Fruit fly (Drosophila melanogaster) whole organism, embryonic: Measurements from ENCODE around the gene CG4660.
A peak's percentile ranks its signal among the peaks of the same experiment; 100 is the strongest.

ENCODE experiments used
- B-H2 ChIP-seq: fragments of 200-800 bp; sonication (Bioruptor generic); optimal IDR thresholded peaks from 2 replicates; lab custom pipeline; 2018; ENCODE audit warnings: missing biosample characterization, mild to moderate bottlenecking, missing genetic modification characterization
- BtbVII ChIP-seq: fragments of 200-800 bp; sonication (Bioruptor generic); optimal IDR thresholded peaks from 3 replicates; lab custom pipeline; 2017; ENCODE audit warnings: missing biosample characterization, mild to moderate bottlenecking, missing genetic modification characterization
- CG10979 ChIP-seq: fragments of 200-800 bp; sonication (Bioruptor generic); optimal IDR thresholded peaks from 2 replicates; lab custom pipeline; 2018; ENCODE audit warnings: missing biosample characterization, mild to moderate bottlenecking, missing genetic modification characterization, moderate library complexity
- CG11456 ChIP-seq: fragments of 200-800 bp; sonication (Bioruptor generic); IDR thresholded peaks from 3 replicates; pipeline ENCODE4 v1.3.6; 2022; ENCODE audit warnings: missing biosample characterization, missing genetic modification characterization
- CG11696 ChIP-seq: fragments of 200-800 bp; sonication (Bioruptor generic); IDR thresholded peaks from 2 replicates; pipeline ENCODE4 v1.3.6; 2022; ENCODE audit warnings: missing biosample characterization, missing genetic modification characterization
- CG13424 ChIP-seq: fragments of 200-800 bp; sonication (Bioruptor generic); optimal IDR thresholded peaks from 2 replicates; lab custom pipeline; 2019; ENCODE audit warnings: missing biosample characterization, mild to moderate bottlenecking, missing genetic modification characterization, moderate library complexity
- CG14860 ChIP-seq: fragments of 200-800 bp; sonication (Bioruptor generic); IDR thresholded peaks from 3 replicates; pipeline ENCODE4 v1.3.6; 2022; ENCODE audit warnings: missing biosample characterization, missing genetic modification characterization; ENCODE audit not compliant: partially characterized antibody
- CG14965 ChIP-seq: fragments of 200-800 bp; sonication (Bioruptor generic); optimal IDR thresholded peaks from 2 replicates; lab custom pipeline; 2016; ENCODE audit warnings: missing biosample characterization, missing genetic modification characterization, borderline replicate concordance
- CG1529 ChIP-seq: fragments of 200-800 bp; sonication (Bioruptor generic); optimal IDR thresholded peaks from 3 replicates; lab custom pipeline; 2018; ENCODE audit warnings: missing biosample characterization, missing genetic modification characterization
- CG16815 ChIP-seq: fragments of 200-800 bp; sonication (Bioruptor generic); optimal IDR thresholded peaks from 3 replicates; lab custom pipeline; 2017; ENCODE audit warnings: missing biosample characterization, mild to moderate bottlenecking, missing genetic modification characterization
- CG17829 ChIP-seq: fragments of 200-800 bp; optimal IDR thresholded peaks from 2 replicates; lab custom pipeline; 2019; ENCODE audit warnings: missing biosample characterization, mild to moderate bottlenecking, missing genetic modification characterization, moderate library complexity
- CG2202 ChIP-seq: fragments of 200-800 bp; sonication (Bioruptor generic); optimal IDR thresholded peaks from 2 replicates; lab custom pipeline; 2018; ENCODE audit warnings: missing biosample characterization, mild to moderate bottlenecking, missing genetic modification characterization
- CG2875 ChIP-seq: fragments of 200-800 bp; sonication (Bioruptor generic); optimal IDR thresholded peaks from 2 replicates; lab custom pipeline; 2017; ENCODE audit warnings: missing biosample characterization, mild to moderate bottlenecking, missing genetic modification characterization, missing genetic modification reagents
- CG3065 ChIP-seq: fragments of 200-800 bp; sonication (Bioruptor generic); optimal IDR thresholded peaks from 2 replicates; lab custom pipeline; 2016; ENCODE audit warnings: missing biosample characterization, missing genetic modification characterization
- CG4360 ChIP-seq: fragments of 200-800 bp; sonication (Bioruptor generic); IDR thresholded peaks from 2 replicates; pipeline ENCODE4 v1.3.6; 2022; ENCODE audit warnings: missing biosample characterization, missing genetic modification characterization
- CG7786 ChIP-seq: fragments of 200-800 bp; sonication (Bioruptor generic); optimal IDR thresholded peaks from 2 replicates; lab custom pipeline; 2016; ENCODE audit warnings: missing biosample characterization, missing genetic modification characterization
- CG8359 ChIP-seq: fragments of 200-800 bp; sonication (Bioruptor generic); optimal IDR thresholded peaks from 2 replicates; lab custom pipeline; 2017; ENCODE audit warnings: missing biosample characterization, mild to moderate bottlenecking, missing genetic modification characterization, borderline replicate concordance
- CG8944 ChIP-seq: fragments of 200-800 bp; sonication (Bioruptor generic); optimal IDR thresholded peaks from 3 replicates; lab custom pipeline; 2016; ENCODE audit warnings: missing biosample characterization, missing genetic modification characterization
- CrebB ChIP-seq: fragments of 200-800 bp; sonication (Bioruptor generic); optimal IDR thresholded peaks from 3 replicates; lab custom pipeline; 2018; ENCODE audit warnings: missing biosample characterization, mild to moderate bottlenecking, missing genetic modification characterization
- Dip2 ChIP-seq: fragments of 200-800 bp; sonication (Bioruptor generic); IDR thresholded peaks from 2 replicates; pipeline ENCODE4 v1.3.6; 2022; ENCODE audit warnings: missing biosample characterization, missing genetic modification characterization
- Drgx ChIP-seq: fragments of 200-800 bp; sonication (Bioruptor generic); IDR thresholded peaks from 2 replicates; pipeline ENCODE4 v1.3.6; 2022; ENCODE audit warnings: missing biosample characterization, missing genetic modification characterization
- E2f1 ChIP-seq: fragments of 200-800 bp; sonication (Bioruptor generic); IDR thresholded peaks from 2 replicates; pipeline ENCODE4 v1.3.6; 2022; ENCODE audit warnings: missing biosample characterization, missing genetic modification characterization
- ERR ChIP-seq: fragments of 200-800 bp; sonication (Bioruptor generic); optimal IDR thresholded peaks from 2 replicates; lab custom pipeline; 2016; ENCODE audit warnings: missing biosample characterization, missing genetic modification characterization
- HHEX ChIP-seq: fragments of 200-800 bp; sonication (Bioruptor generic); optimal IDR thresholded peaks from 3 replicates; lab custom pipeline; 2017; ENCODE audit warnings: missing biosample characterization, mild to moderate bottlenecking, missing genetic modification characterization, missing genetic modification reagents
- HLH54F ChIP-seq: fragments of 200-800 bp; sonication (Bioruptor generic); optimal IDR thresholded peaks from 3 replicates; lab custom pipeline; 2016; ENCODE audit warnings: missing biosample characterization, missing genetic modification characterization
- Hr39 ChIP-seq: fragments of >200 bp; optimal IDR thresholded peaks from 2 replicates; lab custom pipeline; 2017
- Mad ChIP-seq: fragments of 200-800 bp; sonication (Bioruptor generic); optimal IDR thresholded peaks from 2 replicates; lab custom pipeline; 2016; ENCODE audit warnings: missing biosample characterization, missing genetic modification characterization
- Max ChIP-seq: fragments of 200-800 bp; sonication (Bioruptor generic); optimal IDR thresholded peaks from 2 replicates; lab custom pipeline; 2016; ENCODE audit warnings: missing biosample characterization, mild to moderate bottlenecking, missing genetic modification characterization
- Mes4 ChIP-seq: fragments of 200-800 bp; sonication (Bioruptor generic); optimal IDR thresholded peaks from 2 replicates; lab custom pipeline; 2016; ENCODE audit warnings: missing biosample characterization, missing genetic modification characterization
- Myb ChIP-seq: fragments of 200-800 bp; sonication (Bioruptor generic); optimal IDR thresholded peaks from 2 replicates; lab custom pipeline; 2016; ENCODE audit warnings: missing biosample characterization, missing genetic modification characterization
- Oaz ChIP-seq: fragments of 200-800 bp; sonication (Bioruptor generic); IDR thresholded peaks from 2 replicates; pipeline ENCODE4 v1.3.6; 2022; ENCODE audit warnings: missing biosample characterization, missing genetic modification characterization
- Ptx1 ChIP-seq: fragments of 200-800 bp; sonication (Bioruptor generic); IDR thresholded peaks from 2 replicates; pipeline ENCODE4 v1.3.6; 2022; ENCODE audit warnings: missing biosample characterization, missing genetic modification characterization
- Trl ChIP-seq, 3 experiments: fragments of >200 bp in 2 of 3; fragments of 200-800 bp in 1 of 3; sonication (Bioruptor generic) in 1 of 3; optimal IDR thresholded peaks; 2 replicates in 1 of 3; 3 replicates in 2 of 3; lab custom pipeline; 2016 to 2017; ENCODE audit warnings: missing biosample characterization in 1 of 3, missing genetic modification characterization in 1 of 3
- Xrp1 ChIP-seq: fragments of 200-800 bp; sonication (Bioruptor generic); IDR thresholded peaks from 2 replicates; pipeline ENCODE4 v1.3.6; 2022; ENCODE audit warnings: missing biosample characterization, missing genetic modification characterization
- ac ChIP-seq: fragments of 200-800 bp; sonication (Bioruptor generic); optimal IDR thresholded peaks from 3 replicates; lab custom pipeline; 2017; ENCODE audit warnings: missing biosample characterization, mild to moderate bottlenecking, missing genetic modification characterization
- crol ChIP-seq: fragments of 200-800 bp; sonication (Bioruptor generic); IDR thresholded peaks from 2 replicates; pipeline ENCODE4 v1.3.6; 2022; ENCODE audit warnings: missing biosample characterization, missing genetic modification characterization
- cwo ChIP-seq: fragments of 200-800 bp; sonication (Bioruptor generic); optimal IDR thresholded peaks from 3 replicates; lab custom pipeline; 2017; ENCODE audit warnings: missing biosample characterization, missing genetic modification characterization, mild to moderate bottlenecking, moderate library complexity, missing genetic modification reagents
- grn ChIP-seq: fragments of 200-800 bp; sonication (Bioruptor generic); optimal IDR thresholded peaks from 3 replicates; lab custom pipeline; 2017; ENCODE audit warnings: missing biosample characterization, missing genetic modification characterization
- jumu ChIP-seq: fragments of 200-800 bp; sonication (Bioruptor generic); optimal IDR thresholded peaks from 3 replicates; lab custom pipeline; 2016; ENCODE audit warnings: missing biosample characterization, missing genetic modification characterization
- kah ChIP-seq: fragments of 200-800 bp; sonication (Bioruptor generic); optimal IDR thresholded peaks from 2 replicates; lab custom pipeline; 2018; ENCODE audit warnings: missing biosample characterization, mild to moderate bottlenecking, missing genetic modification characterization
- lmd ChIP-seq: fragments of 200-800 bp; sonication (Bioruptor generic); IDR thresholded peaks from 2 replicates; pipeline ENCODE4 v1.3.6; 2022; ENCODE audit warnings: missing biosample characterization, missing genetic modification characterization
- nmo ChIP-seq: fragments of 200-800 bp; sonication (Bioruptor generic); optimal IDR thresholded peaks from 2 replicates; lab custom pipeline; 2018; ENCODE audit warnings: missing biosample characterization, mild to moderate bottlenecking, missing genetic modification characterization, moderate library complexity
- org-1 ChIP-seq: fragments of 200-800 bp; sonication (Bioruptor generic); optimal IDR thresholded peaks from 2 replicates; lab custom pipeline; 2017; ENCODE audit warnings: missing biosample characterization, missing genetic modification characterization
- peb ChIP-seq: fragments of 200-800 bp; sonication (Bioruptor generic); IDR thresholded peaks from 2 replicates; pipeline ENCODE4 v1.3.6; 2022; ENCODE audit warnings: missing biosample characterization, missing genetic modification characterization
- phol ChIP-seq: fragments of 200-800 bp; sonication (Bioruptor generic); optimal IDR thresholded peaks from 3 replicates; lab custom pipeline; 2018; ENCODE audit warnings: missing biosample characterization, mild to moderate bottlenecking, missing genetic modification characterization, moderate library complexity
- schlank ChIP-seq: fragments of 200-800 bp; sonication (Bioruptor generic); optimal IDR thresholded peaks from 2 replicates; lab custom pipeline; 2018; ENCODE audit warnings: missing biosample characterization, mild to moderate bottlenecking, missing genetic modification characterization
- sisA ChIP-seq: fragments of 200-800 bp; sonication (Bioruptor generic); IDR thresholded peaks from 2 replicates; pipeline ENCODE4 v1.3.6; 2022; ENCODE audit warnings: missing biosample characterization, missing genetic modification characterization
- stwl ChIP-seq: fragments of 200-800 bp; sonication (Bioruptor generic); optimal IDR thresholded peaks from 3 replicates; lab custom pipeline; 2018; ENCODE audit warnings: missing biosample characterization, mild to moderate bottlenecking, missing genetic modification characterization, moderate library complexity
- unpg ChIP-seq: fragments of 200-800 bp; sonication (Bioruptor generic); optimal IDR thresholded peaks from 3 replicates; lab custom pipeline; 2018; ENCODE audit warnings: missing biosample characterization, mild to moderate bottlenecking, missing genetic modification characterization, moderate library complexity
- wek ChIP-seq: fragments of 200-800 bp; sonication (Bioruptor generic); optimal IDR thresholded peaks from 3 replicates; lab custom pipeline; 2018; ENCODE audit warnings: missing biosample characterization, mild to moderate bottlenecking, missing genetic modification characterization, moderate library complexity
- wor ChIP-seq: fragments of 200-800 bp; sonication (Bioruptor generic); IDR thresholded peaks from 2 replicates; pipeline ENCODE4 v1.3.6; 2022; ENCODE audit warnings: missing biosample characterization, missing genetic modification characterization

CG4660 gene

DNA sequence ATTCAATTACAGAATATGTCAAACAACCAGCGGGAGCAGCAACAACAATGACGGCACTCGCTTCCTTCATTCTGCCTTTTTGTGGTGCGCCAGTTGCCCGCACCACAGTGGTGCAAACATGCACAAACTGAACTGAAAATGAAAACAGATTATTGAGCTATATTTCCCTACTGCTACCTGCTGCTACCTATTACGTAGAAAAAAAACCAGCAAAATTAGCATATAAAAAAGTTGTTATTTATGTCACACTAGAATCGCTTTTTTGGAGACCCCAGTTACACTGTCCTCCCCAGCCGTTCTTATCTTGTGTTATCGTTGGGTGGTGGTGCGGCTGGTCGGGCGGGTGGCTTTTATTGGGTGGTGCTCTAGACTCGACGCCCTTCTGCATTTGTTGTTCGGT, 16.4 kb upstream of the CG4660 start:
- TF ChIP-seq org-1 (GFP tag; lab: Kevin White, UChicago) (peak; percentile 76), Xrp1 (peak; percentile 92), CG16815 (GFP tag; lab: Kevin White, UChicago) (peak; percentile 55), CrebB (tag; lab: Kevin White, UChicago) (peak; percentile 44), schlank (peak; percentile 18), Mad (peak; percentile 53), Trl (optimal IDR thresholded peaks at IDR 0.05; lab: Kevin White, UChicago) (no peak), Trl (GFP tag; optimal IDR thresholded peaks at IDR 0.05; lab: Kevin White, UChicago) (peak; percentile 84), Myb (GFP tag; lab: Kevin White, UChicago) (peak; percentile 64), Drgx (GFP tag; lab: Robert Waterston, UW) (peak; percentile 39; the same call in 1 of the 2 replicates), CG11696 (GFP tag; lab: Robert Waterston, UW) (peak; percentile 84), sisA (GFP tag; lab: Robert Waterston, UW) (peak; percentile 85), ERR (GFP tag; lab: Kevin White, UChicago) (peak; percentile 83), jumu (GFP tag; lab: Kevin White, UChicago) (peak; percentile 87), wek (peak; percentile 39), CG11456 (GFP tag; lab: Robert Waterston, UW) (peak; percentile 87), CG1529 (GFP tag; lab: Kevin White, UChicago) (peak; percentile 59), lmd (peak; percentile 88), CG8944 (GFP tag; lab: Kevin White, UChicago) (peak; percentile 77), CG4360 (GFP tag; lab: Robert Waterston, UW) (peak; percentile 50), B-H2 (GFP tag; lab: Kevin White, UChicago) (no peak), E2f1 (GFP tag; lab: Robert Waterston, UW) (peak; percentile 88), Oaz (GFP tag; lab: Robert Waterston, UW) (peak; percentile 79), peb (GFP tag; lab: Robert Waterston, UW) (peak; percentile 91), wor (GFP tag; lab: Robert Waterston, UW) (peak; percentile 84), CG13424 (tag; lab: Kevin White, UChicago) (peak; percentile 63), CG14860 (GFP tag; lab: Robert Waterston, UW) (0 out of 3 replicates have a peak, but pooled peaks have one; percentile 28), Dip2 (GFP tag; lab: Robert Waterston, UW) (no peak), kah (GFP tag; lab: Kevin White, UChicago) (peak; percentile 9), HHEX (peak; percentile 82), CG7786 (GFP tag; lab: Kevin White, UChicago) (peak; percentile 79), grn (peak; percentile 54), Ptx1 (GFP tag; lab: Robert Waterston, UW) (peak; percentile 92), CG2202 (tag; lab: Kevin White, UChicago) (no peak), stwl (tag; lab: Kevin White, UChicago) (no peak), Hr39 (lab: Kevin White, UChicago) (no peak), CG14965 (GFP tag; lab: Kevin White, UChicago) (peak; percentile 12), BtbVII (peak; percentile 68), CG17829 (tag; lab: Kevin White, UChicago) (peak; percentile 66), ac (GFP tag; lab: Kevin White, UChicago) (no peak), cwo (GFP tag; lab: Kevin White, UChicago) (peak; percentile 82), HLH54F (GFP tag; lab: Kevin White, UChicago) (peak; percentile 53), nmo (GFP tag; lab: Kevin White, UChicago) (peak; percentile 86), CG10979 (tag; lab: Kevin White, UChicago) (peak; percentile 76), CG3065 (peak; percentile 34), Mes4 (peak; percentile 70), phol (tag; lab: Kevin White, UChicago) (peak; percentile 74), CG8359 (GFP tag; lab: Kevin White, UChicago) (peak; percentile 56), CG2875 (GFP tag; lab: Kevin White, UChicago) (peak; percentile 74), crol (GFP tag; lab: Robert Waterston, UW) (peak; percentile 40; the same call in 1 of the 2 replicates), Max (GFP tag; lab: Kevin White, UChicago) (peak; percentile 70), unpg (GFP tag; lab: Kevin White, UChicago) (peak; percentile 81)
